Worm (Caenorhabditis elegans) whole organism, L4 larva: ENCODE measurements around the gene Y56A3A.41.

Experiments used
- F10B5.3 ChIP-seq: sonication (generic microtip); optimal IDR thresholded peaks from 2 replicates; lab custom pipeline; 2016; ENCODE audit warnings: mild to moderate bottlenecking, missing genetic modification characterization, missing compliant biosample characterization
- Y48G9A.11 ChIP-seq: fragments of 200-800 bp; sonication (Bioruptor generic); IDR thresholded peaks from 2 replicates; pipeline ENCODE4 v1.3.6; 2022; ENCODE audit warnings: missing genetic modification reagents, missing genetic modification characterization, missing compliant biosample characterization
- Y5F2A.4 ChIP-seq: fragments of 200-800 bp; sonication (Bioruptor generic); optimal IDR thresholded peaks from 2 replicates; lab custom pipeline; 2018; ENCODE audit warnings: mild to moderate bottlenecking, missing genetic modification characterization, missing compliant biosample characterization
- Y75B8A.6 ChIP-seq: fragments of 200-800 bp; sonication (Bioruptor generic); IDR thresholded peaks from 2 replicates; pipeline ENCODE4 v1.3.6; 2022; ENCODE audit warnings: missing genetic modification reagents, missing genetic modification characterization, missing compliant biosample characterization
- ZK546.5 ChIP-seq, 2 experiments: sonication (generic microtip); optimal IDR thresholded peaks; 2 replicates each; lab custom pipeline; 2017; ENCODE audit warnings: missing biosample characterization in 2 of 2, missing genetic modification characterization in 2 of 2
- aha-1 ChIP-seq: fragments of 150-350 bp; peaks from one replicate; lab custom pipeline; 2014; ENCODE audit warnings: missing biosample characterization, missing genetic modification characterization
- ceh-28 ChIP-seq: fragments of 150-350 bp; optimal IDR thresholded peaks from 2 replicates; lab custom pipeline; 2014; ENCODE audit warnings: missing biosample characterization, missing genetic modification reagents, missing genetic modification characterization
- ctbp-1 ChIP-seq: fragments of 200-800 bp; sonication (Bioruptor generic); IDR thresholded peaks from 2 replicates; pipeline ENCODE4 v1.3.6; 2022; ENCODE audit warnings: missing genetic modification reagents, missing genetic modification characterization, missing compliant biosample characterization
- daf-12 ChIP-seq: fragments of 150-350 bp; optimal IDR thresholded peaks from 2 replicates; lab custom pipeline; 2014; ENCODE audit warnings: missing biosample characterization, missing genetic modification reagents, missing genetic modification characterization
- daf-16 ChIP-seq, 3 experiments: sonication (generic microtip); optimal IDR thresholded peaks; 2 replicates each; lab custom pipeline; 2016 to 2017; ENCODE audit warnings: missing genetic modification characterization in 3 of 3, missing genetic modification reagents in 3 of 3, mild to moderate bottlenecking in 2 of 3, missing compliant biosample characterization in 2 of 3, missing biosample characterization in 1 of 3, moderate library complexity in 1 of 3
- dmd-6 ChIP-seq: fragments of 200-800 bp; sonication (Bioruptor generic); IDR thresholded peaks from 2 replicates; pipeline ENCODE4 v1.3.6; 2022; ENCODE audit warnings: missing genetic modification reagents, missing genetic modification characterization, missing compliant biosample characterization
- dpl-1 ChIP-seq: fragments of 150-350 bp; optimal IDR thresholded peaks from 2 replicates; lab custom pipeline; 2014; ENCODE audit warnings: missing biosample characterization, missing genetic modification reagents, missing genetic modification characterization
- fos-1 ChIP-seq: fragments of 150-350 bp; optimal IDR thresholded peaks from 2 replicates; lab custom pipeline; 2014; ENCODE audit warnings: missing biosample characterization, missing genetic modification characterization
- hif-1 ChIP-seq, 2 experiments: sonication (generic microtip); optimal IDR thresholded peaks; 2 replicates each; lab custom pipeline; 2016 to 2017; ENCODE audit warnings: missing compliant biosample characterization in 2 of 2, missing genetic modification characterization in 2 of 2, missing genetic modification reagents in 2 of 2, missing genotype in 2 of 2, mild to moderate bottlenecking in 1 of 2
- hlh-30 ChIP-seq: sonication (generic microtip); optimal IDR thresholded peaks from 2 replicates; lab custom pipeline; 2017; ENCODE audit warnings: antibody characterized with exemption, mild to moderate bottlenecking, missing genetic modification characterization, missing compliant biosample characterization; ENCODE audit not compliant: insufficient read depth
- jun-1 ChIP-seq: fragments of 150-350 bp; optimal IDR thresholded peaks from 2 replicates; lab custom pipeline; 2014; ENCODE audit warnings: missing biosample characterization, missing genetic modification reagents, missing genetic modification characterization
- lim-7 ChIP-seq: fragments of 200-800 bp; sonication (Bioruptor generic); IDR thresholded peaks from 2 replicates; pipeline ENCODE4 v1.3.6; 2022; ENCODE audit warnings: missing genetic modification characterization, missing compliant biosample characterization
- lin-1 ChIP-seq: fragments of 200-800 bp; sonication (Bioruptor generic); IDR thresholded peaks from 2 replicates; pipeline ENCODE4 v1.3.6; 2022; ENCODE audit warnings: missing genetic modification reagents, missing genetic modification characterization, missing compliant biosample characterization
- lin-29 ChIP-seq: fragments of 200-800 bp; sonication (Bioruptor generic); IDR thresholded peaks from 2 replicates; pipeline ENCODE4 v1.3.6; 2022; ENCODE audit warnings: missing genetic modification reagents, missing genetic modification characterization, missing compliant biosample characterization
- lin-38 ChIP-seq: fragments of 200-800 bp; sonication (Bioruptor generic); IDR thresholded peaks from 2 replicates; pipeline ENCODE4 v1.3.6; 2022; ENCODE audit warnings: missing genetic modification reagents, missing genetic modification characterization, missing compliant biosample characterization
- lin-39 ChIP-seq: fragments of 150-350 bp; optimal IDR thresholded peaks from 2 replicates; lab custom pipeline; 2014; ENCODE audit warnings: missing biosample characterization, missing genetic modification reagents, missing genetic modification characterization
- lsy-2 ChIP-seq, 2 experiments: fragments of 150-350 bp in 1 of 2; sonication (generic microtip) in 1 of 2; optimal IDR thresholded peaks; 2 replicates each; lab custom pipeline; 2014 to 2017; ENCODE audit warnings: missing biosample characterization in 2 of 2, missing genetic modification characterization in 2 of 2
- madf-5 ChIP-seq, 2 experiments: fragments of 200-800 bp; sonication (Bioruptor generic); IDR thresholded peaks; 2 replicates each; pipeline ENCODE4 v1.3.6; 2022; ENCODE audit warnings: missing compliant biosample characterization in 2 of 2, missing genetic modification characterization in 2 of 2
- madf-9 ChIP-seq: fragments of 200-800 bp; sonication (Bioruptor generic); conservative IDR thresholded peaks from 2 replicates; pipeline ENCODE4 v1.3.6; 2022; ENCODE audit warnings: missing genetic modification reagents, missing genetic modification characterization, missing compliant biosample characterization
- mdl-1 ChIP-seq, 2 experiments: fragments of 150-350 bp in 1 of 2; sonication (generic microtip) in 1 of 2; optimal IDR thresholded peaks; 2 replicates each; lab custom pipeline; 2014 to 2017; ENCODE audit warnings: missing biosample characterization in 2 of 2, missing genetic modification characterization in 2 of 2
- mdt-29 ChIP-seq: fragments of 200-800 bp; sonication (Bioruptor generic); IDR thresholded peaks from 2 replicates; pipeline ENCODE4 v1.3.6; 2022; ENCODE audit warnings: missing genetic modification reagents, missing genetic modification characterization, missing compliant biosample characterization
- mep-1 ChIP-seq: fragments of 150-350 bp; sonication (generic microtip); optimal IDR thresholded peaks from 3 replicates; lab custom pipeline; 2014; ENCODE audit warnings: missing biosample characterization, missing genetic modification characterization
- mes-2 ChIP-seq: sonication (generic microtip); optimal IDR thresholded peaks from 2 replicates; lab custom pipeline; 2016; ENCODE audit warnings: missing genotype, mild to moderate bottlenecking, missing genetic modification characterization, missing compliant biosample characterization; ENCODE audit not compliant: poor library complexity, severe bottlenecking
- nhr-111 ChIP-seq: fragments of 200-800 bp; sonication (Bioruptor generic); optimal IDR thresholded peaks from 2 replicates; lab custom pipeline; 2018; ENCODE audit warnings: mild to moderate bottlenecking, missing genetic modification characterization, missing compliant biosample characterization
- nhr-41 ChIP-seq: fragments of 200-800 bp; sonication (Bioruptor generic); IDR thresholded peaks from 2 replicates; pipeline ENCODE4 v1.3.6; 2022; ENCODE audit warnings: missing genetic modification reagents, missing genetic modification characterization, missing compliant biosample characterization
- pqm-1 ChIP-seq: sonication (generic microtip); optimal IDR thresholded peaks from 2 replicates; lab custom pipeline; 2017; ENCODE audit warnings: missing biosample characterization, missing genetic modification characterization
- set-16 ChIP-seq: fragments of 200-800 bp; sonication (Bioruptor generic); IDR thresholded peaks from 2 replicates; pipeline ENCODE4 v1.3.6; 2022; ENCODE audit warnings: missing genetic modification reagents, missing genetic modification characterization, missing compliant biosample characterization
- skn-1 ChIP-seq: fragments of 150-350 bp; optimal IDR thresholded peaks from 2 replicates; lab custom pipeline; 2014; ENCODE audit warnings: missing biosample characterization, missing genetic modification characterization
- snpc-4 ChIP-seq: fragments of 150-350 bp; optimal IDR thresholded peaks from 2 replicates; lab custom pipeline; 2014; ENCODE audit warnings: missing biosample characterization, missing genetic modification characterization
- spr-3 ChIP-seq: fragments of 200-800 bp; sonication (Bioruptor generic); optimal IDR thresholded peaks from 2 replicates; lab custom pipeline; 2018; ENCODE audit warnings: mild to moderate bottlenecking, missing genetic modification characterization, missing compliant biosample characterization
- tra-1 ChIP-seq: fragments of 200-800 bp; sonication (Bioruptor generic); IDR thresholded peaks from 2 replicates; pipeline ENCODE4 v1.3.6; 2022; ENCODE audit warnings: missing genetic modification reagents, missing genetic modification characterization, missing compliant biosample characterization
- unc-130 ChIP-seq: sonication (generic microtip); optimal IDR thresholded peaks from 2 replicates; lab custom pipeline; 2016; ENCODE audit warnings: missing genetic modification reagents, missing genetic modification characterization, missing compliant biosample characterization
- zfp-2 ChIP-seq: sonication (generic microtip); optimal IDR thresholded peaks from 2 replicates; lab custom pipeline; 2016; ENCODE audit warnings: mild to moderate bottlenecking, missing genetic modification characterization, missing compliant biosample characterization
- ztf-11 ChIP-seq: fragments of 150-350 bp; optimal IDR thresholded peaks from 2 replicates; lab custom pipeline; 2014; ENCODE audit warnings: missing biosample characterization, missing genetic modification characterization
- ztf-7 ChIP-seq: fragments of 150-350 bp; optimal IDR thresholded peaks from 2 replicates; lab custom pipeline; 2014; ENCODE audit warnings: missing biosample characterization, missing genetic modification characterization

Gene Y56A3A.41

DNA sequence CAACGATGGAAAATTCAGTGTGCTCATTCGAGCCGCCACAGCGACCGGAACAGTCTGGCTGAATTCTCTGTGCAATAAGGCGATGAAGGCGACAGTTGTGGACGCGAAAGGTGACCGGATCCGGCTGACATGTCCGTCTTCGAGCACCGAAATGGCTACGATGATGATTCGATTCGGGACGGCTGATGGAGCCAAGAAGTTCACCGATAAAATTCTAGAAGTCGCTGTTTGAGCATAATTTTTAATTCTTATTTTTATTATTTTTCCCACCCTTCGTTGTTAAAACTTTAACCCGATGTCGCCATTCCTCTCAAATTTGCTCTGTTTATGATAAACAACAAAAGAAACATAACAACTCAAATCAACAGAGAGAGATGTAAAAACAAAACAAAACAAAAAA lies 24.7 kb upstream of the Y56A3A.41 start:
- TF ChIP-seq aha-1 (tag; lab: Kevin White, UChicago) (peak; percentile 9), mes-2 (tag; lab: Kevin White, UChicago) (peak; percentile 45), ceh-28 (tag; lab: Kevin White, UChicago) (no peak), ztf-7 (tag; lab: Kevin White, UChicago) (no peak), lin-38 (GFP tag; lab: Robert Waterston, UW) (0 out of 2 replicates have a peak, but pooled peaks have one; percentile 25)
- TF ChIP-seq, all 104 proteins: peak for 3

DNA sequence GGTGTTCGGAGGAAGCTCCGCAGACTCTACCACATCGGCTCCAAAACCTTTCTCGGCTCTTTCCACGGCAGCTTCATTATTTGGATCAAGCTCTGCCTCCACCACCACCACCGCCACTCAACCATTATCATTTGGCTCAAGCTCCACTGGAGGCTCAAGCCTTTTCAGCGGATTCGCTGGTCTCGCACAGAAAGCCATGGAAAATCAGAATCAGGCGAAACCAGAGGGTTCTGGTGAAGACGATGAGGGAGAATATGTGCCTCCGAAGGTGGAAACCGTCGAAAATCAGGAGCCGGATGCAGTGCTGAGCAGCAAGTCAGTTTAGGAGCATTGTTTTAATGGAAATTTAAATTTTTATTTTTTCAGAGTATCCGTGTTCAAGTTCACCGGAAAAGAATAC lies 24.3 kb upstream of the Y56A3A.41 start:
- TF ChIP-seq lin-39 (no peak), set-16 (GFP tag; lab: Robert Waterston, UW) (peak; percentile 56), ceh-28 (tag; lab: Kevin White, UChicago) (no peak), aha-1 (tag; lab: Kevin White, UChicago) (peak; percentile 90)

DNA sequence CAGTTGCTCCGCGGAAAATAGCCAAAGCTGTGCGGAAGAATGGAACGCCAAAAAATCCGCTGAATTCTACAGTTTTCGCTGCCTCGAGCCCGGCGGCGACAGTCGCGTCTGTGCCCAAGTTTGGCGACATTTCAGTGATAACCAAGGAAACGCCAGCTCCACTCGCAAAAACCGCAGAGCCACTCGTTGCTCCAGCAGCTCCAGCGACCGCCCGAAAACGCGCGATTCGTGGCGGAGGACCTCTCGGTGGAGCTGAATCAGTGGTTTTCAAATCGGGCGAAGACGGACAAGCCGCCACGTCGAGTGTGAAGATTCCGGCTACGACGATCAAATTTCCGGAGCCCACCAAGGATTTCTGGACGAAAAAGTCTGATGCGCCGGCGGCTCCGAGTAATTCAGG lies 23.4 kb upstream of the Y56A3A.41 start:
- no peak for TF ChIP-seq lsy-2 (tag; optimal IDR thresholded peaks at IDR 0.05; lab: Kevin White, UChicago)
- peak; percentile 86 for TF ChIP-seq set-16 (GFP tag; lab: Robert Waterston, UW)

DNA sequence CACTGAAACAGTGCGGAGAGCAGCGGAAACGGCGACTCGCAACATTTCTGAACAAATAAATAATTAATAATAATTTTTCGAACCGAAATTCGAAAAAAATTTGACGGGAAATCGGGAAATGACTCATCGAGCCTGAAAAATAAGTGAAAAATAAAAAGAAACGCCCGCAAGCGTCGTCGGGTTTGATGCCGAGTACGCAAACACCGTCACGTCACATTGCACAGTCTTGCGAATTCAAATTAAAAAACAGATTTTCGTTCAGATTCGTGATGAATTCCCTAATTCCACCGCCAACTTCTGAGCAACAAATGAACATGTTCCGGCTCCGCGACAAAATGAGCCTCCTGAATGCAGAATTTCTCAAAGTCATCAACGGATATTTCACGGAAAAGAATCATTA lies 22.8 kb upstream of the Y56A3A.41 start, which contains the start of the genes ndab-1 and npp-16:
TSS of gene ndab-1 (minus strand) at position 47 of the 400 bp plus-strand sequence.
TSS of gene npp-16 (plus strand) at position 263 of the 400 bp plus-strand sequence.
- TF ChIP-seq daf-16 (GFP tag; optimal IDR thresholded peaks at IDR 0.05; lab: Kevin White, UChicago) (no peak), daf-16 (tag; optimal IDR thresholded peaks at IDR 0.05; lab: Kevin White, UChicago) (no peak), spr-3 (GFP tag; lab: Kevin White, UChicago) (no peak), hlh-30 (no peak), set-16 (GFP tag; lab: Robert Waterston, UW) (no peak), nhr-111 (no peak), ctbp-1 (no peak), Y75B8A.6 (GFP tag; lab: Robert Waterston, UW) (no peak), nhr-41 (GFP tag; lab: Robert Waterston, UW) (no peak), snpc-4 (tag; lab: Kevin White, UChicago) (no peak), dpl-1 (GFP tag; lab: Kevin White, UChicago) (peak; percentile 54), skn-1 (tag; lab: Kevin White, UChicago) (no peak), F10B5.3 (tag; lab: Kevin White, UChicago) (no peak), mes-2 (tag; lab: Kevin White, UChicago) (peak; percentile 76), ceh-28 (tag; lab: Kevin White, UChicago) (no peak), tra-1 (GFP tag; lab: Robert Waterston, UW) (no peak), mep-1 (no peak), lsy-2 (tag; optimal IDR thresholded peaks at IDR 0.05; lab: Kevin White, UChicago) (peak in 1 of 2 experiments; percentile 43), madf-9 (GFP tag; lab: Robert Waterston, UW) (no peak), unc-130 (GFP tag; lab: Kevin White, UChicago) (no peak), lim-7 (peak; percentile 11; the same call in 1 of the 2 replicates), fos-1 (tag; lab: Kevin White, UChicago) (no peak), Y5F2A.4 (no peak), zfp-2 (no peak), jun-1 (tag; lab: Kevin White, UChicago) (no peak), lin-29 (GFP tag; lab: Robert Waterston, UW) (no peak), Y48G9A.11 (no peak), mdt-29 (GFP tag; lab: Robert Waterston, UW) (no peak), ztf-11 (tag; lab: Kevin White, UChicago) (no peak), dmd-6 (GFP tag; lab: Robert Waterston, UW) (no peak), ZK546.5 (tag; optimal IDR thresholded peaks at IDR 0.05; lab: Kevin White, UChicago) (no peak), mdl-1 (tag; optimal IDR thresholded peaks at IDR 0.05; lab: Kevin White, UChicago) (no peak), lin-38 (GFP tag; lab: Robert Waterston, UW) (peak; percentile 61), daf-12 (tag; lab: Kevin White, UChicago) (no peak), lin-1 (no peak), pqm-1 (tag; lab: Kevin White, UChicago) (no peak), hif-1 (tag; optimal IDR thresholded peaks at IDR 0.05; lab: Kevin White, UChicago) (no peak), madf-5 (GFP tag; IDR thresholded peaks at IDR 0.05; lab: Robert Waterston, UW) (no peak)
